Worm (Caenorhabditis elegans) whole organism, mixed stage, embryonic: ENCODE data around the gene crh-1.

Experiments
- M03D4.4 ChIP-seq: sonication (generic microtip); optimal IDR thresholded peaks from 2 replicates; lab custom pipeline; 2017; ENCODE audit warnings: mild to moderate bottlenecking, missing genetic modification characterization, missing compliant biosample characterization
- bed-3 ChIP-seq: fragments of 200-800 bp; sonication (Bioruptor generic); optimal IDR thresholded peaks from 3 replicates; lab custom pipeline; 2018; ENCODE audit warnings: mild to moderate bottlenecking, missing genetic modification characterization, moderate library complexity, missing compliant biosample characterization
- blmp-1 ChIP-seq: fragments of 150-350 bp; optimal IDR thresholded peaks from 2 replicates; lab custom pipeline; 2014; ENCODE audit warnings: missing biosample characterization, missing genetic modification characterization
- ceh-39 ChIP-seq: fragments of 150-350 bp; optimal IDR thresholded peaks from 2 replicates; lab custom pipeline; 2014; ENCODE audit warnings: missing biosample characterization, missing genetic modification characterization
- ceh-43 ChIP-seq: fragments of 200-800 bp; sonication (Bioruptor generic); optimal IDR thresholded peaks from 2 replicates; lab custom pipeline; 2018; ENCODE audit warnings: mild to moderate bottlenecking, missing genetic modification characterization, moderate library complexity, missing compliant biosample characterization
- ces-1 ChIP-seq: fragments of 150-350 bp; optimal IDR thresholded peaks from 2 replicates; lab custom pipeline; 2014; ENCODE audit warnings: missing biosample characterization, missing genetic modification reagents, missing genetic modification characterization
- cnd-1 ChIP-seq: fragments of 200-800 bp; sonication (Bioruptor generic); optimal IDR thresholded peaks from 2 replicates; lab custom pipeline; 2018; ENCODE audit warnings: mild to moderate bottlenecking, missing genetic modification characterization, missing compliant biosample characterization
- drap-1 ChIP-seq: fragments of 200-800 bp; sonication (Bioruptor generic); optimal IDR thresholded peaks from 3 replicates; lab custom pipeline; 2018; ENCODE audit warnings: mild to moderate bottlenecking, missing genetic modification characterization, missing compliant biosample characterization
- elt-1 ChIP-seq: sonication (generic microtip); optimal IDR thresholded peaks from 2 replicates; lab custom pipeline; 2017; ENCODE audit warnings: missing genetic modification characterization, mild to moderate bottlenecking, missing compliant biosample characterization, antibody characterized with exemption, moderate library complexity, borderline replicate concordance; ENCODE audit not compliant: insufficient read depth
- elt-3 ChIP-seq: fragments of 150-350 bp; optimal IDR thresholded peaks from 2 replicates; lab custom pipeline; 2014; ENCODE audit warnings: missing biosample characterization, missing genetic modification characterization
- flh-1 ChIP-seq: fragments of 200-800 bp; sonication (Bioruptor generic); optimal IDR thresholded peaks from 2 replicates; lab custom pipeline; 2018; ENCODE audit warnings: mild to moderate bottlenecking, missing genetic modification characterization, moderate library complexity, missing compliant biosample characterization
- ham-2 ChIP-seq: fragments of 200-800 bp; sonication (Bioruptor generic); optimal IDR thresholded peaks from 2 replicates; lab custom pipeline; 2018; ENCODE audit warnings: mild to moderate bottlenecking, missing genetic modification characterization, missing compliant biosample characterization
- hlh-1 ChIP-seq: fragments of 150-350 bp; optimal IDR thresholded peaks from 2 replicates; lab custom pipeline; 2014; ENCODE audit warnings: missing biosample characterization, missing genetic modification reagents, missing genetic modification characterization
- lin-32 ChIP-seq: fragments of 200-800 bp; sonication (Bioruptor generic); optimal IDR thresholded peaks from 2 replicates; lab custom pipeline; 2018; ENCODE audit warnings: mild to moderate bottlenecking, missing genetic modification characterization, missing compliant biosample characterization
- lsy-2 ChIP-seq: fragments of 150-350 bp; optimal IDR thresholded peaks from 2 replicates; lab custom pipeline; 2014; ENCODE audit warnings: missing biosample characterization, missing genetic modification characterization
- mab-5 ChIP-seq: fragments of 150-350 bp; optimal IDR thresholded peaks from 2 replicates; lab custom pipeline; 2014; ENCODE audit warnings: missing biosample characterization, missing genetic modification characterization
- mep-1 ChIP-seq: fragments of 150-350 bp; optimal IDR thresholded peaks from 2 replicates; lab custom pipeline; 2017; ENCODE audit warnings: missing biosample characterization, missing genetic modification reagents, missing genetic modification characterization, inconsistent platforms
- mls-2 ChIP-seq: sonication (generic microtip); optimal IDR thresholded peaks from 2 replicates; lab custom pipeline; 2016; ENCODE audit warnings: mild to moderate bottlenecking, missing genetic modification characterization, moderate library complexity, missing compliant biosample characterization
- nhr-12 ChIP-seq: fragments of 150-350 bp; optimal IDR thresholded peaks from 2 replicates; lab custom pipeline; 2014; ENCODE audit warnings: missing biosample characterization, missing genetic modification characterization
- nhr-2 ChIP-seq: fragments of 150-350 bp; optimal IDR thresholded peaks from 2 replicates; lab custom pipeline; 2014; ENCODE audit warnings: missing biosample characterization, missing genetic modification characterization
- nhr-28 ChIP-seq: fragments of 150-350 bp; optimal IDR thresholded peaks from 2 replicates; lab custom pipeline; 2014; ENCODE audit warnings: missing biosample characterization, missing genetic modification characterization
- nhr-76 ChIP-seq: sonication (generic microtip); optimal IDR thresholded peaks from 2 replicates; lab custom pipeline; 2017; ENCODE audit warnings: missing biosample characterization, missing genetic modification characterization
- pha-4 ChIP-seq: fragments of 150-350 bp; optimal IDR thresholded peaks from 2 replicates; lab custom pipeline; 2018; ENCODE audit warnings: missing biosample characterization, missing genetic modification reagents, missing genetic modification characterization
- sem-2 ChIP-seq: fragments of 200-800 bp; sonication (Bioruptor generic); optimal IDR thresholded peaks from 2 replicates; lab custom pipeline; 2018; ENCODE audit warnings: mild to moderate bottlenecking, missing genetic modification characterization, missing compliant biosample characterization
- snpc-4 ChIP-seq: fragments of 150-350 bp; optimal IDR thresholded peaks from 2 replicates; lab custom pipeline; 2014; ENCODE audit warnings: missing biosample characterization, missing genetic modification characterization
- sptf-1 ChIP-seq: sonication (generic microtip); optimal IDR thresholded peaks from 2 replicates; lab custom pipeline; 2017; ENCODE audit warnings: mild to moderate bottlenecking, missing genetic modification characterization, moderate library complexity, missing compliant biosample characterization
- tbx-8 ChIP-seq: fragments of 200-800 bp; sonication (Bioruptor generic); optimal IDR thresholded peaks from 2 replicates; lab custom pipeline; 2018; ENCODE audit warnings: mild to moderate bottlenecking, missing genetic modification characterization, moderate library complexity, missing compliant biosample characterization
- unc-120 ChIP-seq: sonication (generic microtip); optimal IDR thresholded peaks from 2 replicates; lab custom pipeline; 2017; ENCODE audit warnings: missing genetic modification characterization, missing compliant biosample characterization; ENCODE audit not compliant: poor library complexity, severe bottlenecking
- unc-39 ChIP-seq: fragments of 150-350 bp; optimal IDR thresholded peaks from 2 replicates; lab custom pipeline; 2014; ENCODE audit warnings: missing biosample characterization, missing genetic modification characterization
- unc-62 ChIP-seq: fragments of 150-350 bp; optimal IDR thresholded peaks from 2 replicates; lab custom pipeline; 2014; ENCODE audit warnings: missing biosample characterization, missing genetic modification reagents, missing genetic modification characterization
- zip-8 ChIP-seq: fragments of 150-350 bp; optimal IDR thresholded peaks from 2 replicates; lab custom pipeline; 2014; ENCODE audit warnings: missing biosample characterization, missing genetic modification characterization
- ztf-11 ChIP-seq: fragments of 150-350 bp; optimal IDR thresholded peaks from 2 replicates; lab custom pipeline; 2014; ENCODE audit warnings: missing biosample characterization, missing genetic modification characterization

Gene crh-1

DNA sequence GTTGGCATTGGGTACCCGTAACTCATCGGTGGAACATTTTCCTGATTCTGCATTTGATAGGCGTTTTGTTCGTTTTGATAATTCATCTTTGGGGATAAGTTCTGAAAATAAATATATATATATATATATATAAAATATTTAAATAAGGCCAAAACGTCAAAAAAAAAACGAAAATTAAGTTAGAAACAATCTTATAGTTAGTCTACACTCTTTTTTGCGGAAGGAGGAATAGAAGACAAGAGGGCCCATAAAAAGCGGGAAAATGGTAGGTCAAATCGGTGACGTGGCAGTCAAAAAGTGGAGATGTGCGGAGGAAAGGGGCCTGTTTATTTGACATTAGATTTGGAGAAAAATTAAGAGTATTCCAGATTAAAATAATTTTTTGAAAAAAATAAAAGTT, 20.8 kb upstream of the crh-1 start, which contains the start of gene tbx-33:
tbx-33 (minus strand) TSS at position 101 of the 400 bp plus-strand sequence.
- TF ChIP-seq mls-2 (tag; lab: Kevin White, UChicago), result no peak
- TF ChIP-seq nhr-76 (tag; lab: Kevin White, UChicago), result no peak
- no peak for TF ChIP-seq mep-1
- TF ChIP-seq pha-4 (tag; lab: Kevin White, UChicago), result no peak
- no peak for TF ChIP-seq ceh-43 (GFP tag; lab: Kevin White, UChicago)
- TF ChIP-seq snpc-4 (tag; lab: Kevin White, UChicago), result no peak
- TF ChIP-seq nhr-28 (tag; lab: Kevin White, UChicago), result no peak
- no peak for TF ChIP-seq drap-1 (GFP tag; lab: Kevin White, UChicago)
- no peak for TF ChIP-seq blmp-1 (tag; lab: Kevin White, UChicago)
- no peak for TF ChIP-seq lin-32 (GFP tag; lab: Kevin White, UChicago)
- TF ChIP-seq sem-2 (GFP tag; lab: Kevin White, UChicago), result no peak
- TF ChIP-seq flh-1, result no peak
- no peak for TF ChIP-seq ceh-39 (tag; lab: Kevin White, UChicago)
- TF ChIP-seq zip-8 (tag; lab: Kevin White, UChicago), result no peak
- no peak for TF ChIP-seq nhr-12 (tag; lab: Kevin White, UChicago)

DNA sequence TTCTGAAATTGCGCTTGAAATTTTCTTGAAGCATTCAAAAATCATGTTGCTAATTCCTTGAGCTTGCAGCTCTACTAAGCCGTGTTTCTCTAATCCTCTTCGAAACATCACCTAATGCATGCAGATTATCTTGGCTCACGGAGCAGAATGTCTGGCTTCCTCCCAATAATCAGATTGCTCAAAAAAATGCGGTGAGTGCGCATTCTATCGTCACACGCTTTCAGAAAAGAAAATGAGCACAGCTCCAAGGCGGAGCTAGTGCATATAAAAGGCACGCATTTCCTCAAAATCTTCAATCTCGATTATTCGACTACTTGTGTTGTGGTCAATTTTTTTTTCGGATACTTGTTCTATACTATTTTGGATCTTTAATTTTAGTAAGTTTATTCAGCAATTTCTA, 16.2 kb upstream of the crh-1 start:
- TF ChIP-seq ces-1 (GFP tag; lab: Kevin White, UChicago), result peak; percentile 73
- no peak for TF ChIP-seq drap-1 (GFP tag; lab: Kevin White, UChicago)
- TF ChIP-seq, all 35 proteins: peak for 1

DNA sequence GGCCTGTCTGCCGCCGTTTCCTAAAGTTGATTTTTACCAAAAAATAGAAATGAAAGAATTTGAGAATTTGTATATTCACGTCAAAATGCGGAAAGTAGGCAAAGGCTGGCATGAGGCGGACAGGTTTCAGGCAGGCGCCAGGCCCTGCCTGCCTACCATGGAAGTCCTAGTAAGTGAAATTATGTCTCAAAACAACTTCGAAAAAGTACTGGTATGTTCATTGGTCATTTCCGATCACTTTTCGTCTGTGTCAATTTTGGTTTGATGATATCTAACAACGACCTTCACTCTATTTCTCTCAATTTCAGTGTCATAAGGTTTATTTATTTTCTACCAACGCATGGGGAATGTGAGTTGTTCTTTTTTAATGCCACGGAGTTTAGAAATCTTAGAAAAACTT, 7.4 kb upstream of the crh-1 start, which contains the start of gene faah-6:
faah-6 (plus strand) TSS at position 301 of the 400 bp plus-strand sequence.
- TF ChIP-seq blmp-1 (tag; lab: Kevin White, UChicago), result no peak
- no peak for TF ChIP-seq cnd-1 (tag; lab: Kevin White, UChicago)
- TF ChIP-seq mep-1, result no peak
- no peak for TF ChIP-seq nhr-2 (tag; lab: Kevin White, UChicago)
- no peak for TF ChIP-seq lin-32 (GFP tag; lab: Kevin White, UChicago)
- TF ChIP-seq ztf-11 (tag; lab: Kevin White, UChicago), result no peak
- TF ChIP-seq unc-62 (GFP tag; lab: Kevin White, UChicago), result no peak
- TF ChIP-seq bed-3 (GFP tag; lab: Kevin White, UChicago), result no peak
- no peak for TF ChIP-seq M03D4.4 (tag; lab: Kevin White, UChicago)
- no peak for TF ChIP-seq drap-1 (GFP tag; lab: Kevin White, UChicago)

DNA sequence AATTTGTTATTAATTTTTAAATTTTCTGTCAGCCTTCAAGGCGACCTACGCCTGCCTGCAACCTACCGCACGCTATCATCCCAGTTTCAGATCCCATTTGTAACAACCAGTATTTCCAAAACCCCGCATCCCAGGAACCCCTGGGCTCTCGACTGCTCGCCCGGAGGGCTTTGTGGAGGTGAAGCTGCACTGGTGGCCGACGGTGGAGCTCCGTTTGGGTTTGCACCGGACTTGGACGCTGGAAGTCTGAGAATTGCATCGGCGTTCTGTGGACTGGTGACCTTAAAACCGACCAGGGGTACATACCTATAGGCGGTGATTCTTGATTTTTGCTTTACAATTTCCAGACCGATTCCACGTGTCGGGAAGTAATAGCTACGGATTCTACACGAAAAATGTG, 6.1 kb upstream of the crh-1 start:
- TF ChIP-seq tbx-8, result no peak
- TF ChIP-seq ztf-11 (tag; lab: Kevin White, UChicago), result no peak
- no peak for TF ChIP-seq unc-120 (tag; lab: Kevin White, UChicago)
- no peak for TF ChIP-seq unc-62 (GFP tag; lab: Kevin White, UChicago)
- no peak for TF ChIP-seq ham-2 (GFP tag; lab: Kevin White, UChicago)
- TF ChIP-seq pha-4 (tag; lab: Kevin White, UChicago), result no peak
- TF ChIP-seq mls-2 (tag; lab: Kevin White, UChicago), result no peak
- no peak for TF ChIP-seq unc-39 (tag; lab: Kevin White, UChicago)
- no peak for TF ChIP-seq cnd-1 (tag; lab: Kevin White, UChicago)
- no peak for TF ChIP-seq mab-5 (tag; lab: Kevin White, UChicago)
- TF ChIP-seq sptf-1 (tag; lab: Kevin White, UChicago), result no peak
- TF ChIP-seq sem-2 (GFP tag; lab: Kevin White, UChicago), result no peak
- no peak for TF ChIP-seq nhr-28 (tag; lab: Kevin White, UChicago)

DNA sequence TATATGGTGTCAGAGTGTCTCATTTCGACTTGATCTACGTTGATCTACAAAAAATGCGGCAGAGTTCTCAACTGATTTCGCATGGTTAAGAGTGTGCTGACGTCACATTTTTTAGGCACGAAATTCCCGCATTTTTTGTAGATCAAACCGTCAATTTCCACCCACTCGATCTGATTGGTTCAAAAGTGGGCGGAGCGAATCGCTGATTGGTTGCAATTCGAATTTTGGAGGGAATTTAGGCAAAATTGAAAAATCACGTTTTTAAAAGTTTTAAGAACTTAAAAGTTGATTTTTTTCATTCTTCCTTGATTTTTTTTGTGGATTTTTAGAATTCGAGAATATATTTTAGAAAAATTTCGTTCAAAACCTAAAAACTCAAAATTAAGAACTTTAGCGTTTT, 1.2 kb upstream of the crh-1 start:
- TF ChIP-seq ceh-43 (GFP tag; lab: Kevin White, UChicago) (no peak), elt-1 (tag; lab: Kevin White, UChicago) (no peak), cnd-1 (tag; lab: Kevin White, UChicago) (no peak), elt-3 (no peak), unc-120 (tag; lab: Kevin White, UChicago) (no peak), nhr-28 (tag; lab: Kevin White, UChicago) (no peak), snpc-4 (tag; lab: Kevin White, UChicago) (no peak), flh-1 (no peak), pha-4 (tag; lab: Kevin White, UChicago) (no peak), hlh-1 (tag; lab: Kevin White, UChicago) (no peak), unc-62 (GFP tag; lab: Kevin White, UChicago) (no peak), ces-1 (GFP tag; lab: Kevin White, UChicago) (no peak), lsy-2 (tag; lab: Kevin White, UChicago) (no peak), lin-32 (GFP tag; lab: Kevin White, UChicago) (no peak), unc-39 (tag; lab: Kevin White, UChicago) (no peak), sem-2 (GFP tag; lab: Kevin White, UChicago) (no peak), nhr-2 (tag; lab: Kevin White, UChicago) (no peak), M03D4.4 (tag; lab: Kevin White, UChicago) (no peak), mab-5 (tag; lab: Kevin White, UChicago) (no peak), tbx-8 (no peak)
